Worm (Caenorhabditis elegans) whole organism, L4/young adult: ENCODE data around the gene srsx-16.

Experiments used
- W03F9.2 ChIP-seq: fragments of 150-350 bp; optimal IDR thresholded peaks from 2 replicates; lab custom pipeline; 2014; ENCODE audit warnings: missing biosample characterization, missing genetic modification characterization
- dao-5 ChIP-seq: sonication (generic microtip); optimal IDR thresholded peaks from 2 replicates; lab custom pipeline; 2016; ENCODE audit warnings: missing genotype, missing genetic modification characterization, moderate library complexity, missing compliant biosample characterization
- him-1 ChIP-seq: sonication (generic microtip); optimal IDR thresholded peaks from 2 replicates; lab custom pipeline; 2016; ENCODE audit warnings: missing genotype, missing genetic modification reagents, missing genetic modification characterization, missing compliant biosample characterization

DNA sequence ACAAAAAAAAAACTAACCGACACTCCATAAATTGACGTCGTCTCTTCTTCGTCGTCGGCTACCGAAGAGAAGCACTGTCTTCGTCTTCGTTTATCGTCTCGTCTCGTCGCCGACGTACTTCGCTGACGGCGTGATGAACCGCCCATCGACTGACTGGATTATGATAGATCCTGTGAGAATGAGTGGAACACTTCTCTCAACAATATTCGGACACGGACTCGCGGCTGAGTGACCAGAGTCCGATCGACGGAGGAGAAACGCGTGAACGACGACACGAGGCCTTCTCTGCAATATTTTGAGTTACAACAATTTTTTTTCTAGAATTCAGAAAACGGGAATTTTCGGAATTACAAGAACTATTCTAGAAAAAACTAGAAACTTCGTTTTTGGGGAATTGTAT, 40.7 kb upstream of the srsx-16 start, which contains the start of gene skn-1:
- TF ChIP-seq W03F9.2 (tag; lab: Kevin White, UChicago): no peak
- no peak for TF ChIP-seq dao-5 (tag; lab: Kevin White, UChicago)
- no peak for TF ChIP-seq him-1
